Worm (Caenorhabditis elegans) whole organism, L1 larva: ENCODE results near the gene lron-3.

Experiments
- aly-2 ChIP-seq: fragments of 150-350 bp; optimal IDR thresholded peaks from 2 replicates; lab custom pipeline; 2014; ENCODE audit warnings: missing biosample characterization, missing genetic modification characterization
- ces-1 ChIP-seq: fragments of 150-350 bp; optimal IDR thresholded peaks from 2 replicates; lab custom pipeline; 2014; ENCODE audit warnings: missing biosample characterization, missing genetic modification reagents, missing genetic modification characterization
- fkh-8 ChIP-seq: sonication (generic microtip); optimal IDR thresholded peaks from 2 replicates; lab custom pipeline; 2016; ENCODE audit warnings: mild to moderate bottlenecking, missing genetic modification characterization, missing compliant biosample characterization
- grh-1 ChIP-seq: fragments of 200-800 bp; sonication (Bioruptor generic); IDR thresholded peaks from 2 replicates; pipeline ENCODE4 v1.3.6; 2022; ENCODE audit warnings: missing genetic modification reagents, missing genetic modification characterization, missing compliant biosample characterization
- nhr-76 ChIP-seq: sonication (generic microtip); optimal IDR thresholded peaks from 2 replicates; lab custom pipeline; 2017; ENCODE audit warnings: missing biosample characterization, missing genetic modification characterization
- nhr-77 ChIP-seq: fragments of 150-350 bp; optimal IDR thresholded peaks from 2 replicates; lab custom pipeline; 2014; ENCODE audit warnings: missing biosample characterization, missing genetic modification characterization
- snpc-4 ChIP-seq: fragments of 150-350 bp; optimal IDR thresholded peaks from 2 replicates; lab custom pipeline; 2014; ENCODE audit warnings: missing biosample characterization, missing genetic modification characterization

DNA sequence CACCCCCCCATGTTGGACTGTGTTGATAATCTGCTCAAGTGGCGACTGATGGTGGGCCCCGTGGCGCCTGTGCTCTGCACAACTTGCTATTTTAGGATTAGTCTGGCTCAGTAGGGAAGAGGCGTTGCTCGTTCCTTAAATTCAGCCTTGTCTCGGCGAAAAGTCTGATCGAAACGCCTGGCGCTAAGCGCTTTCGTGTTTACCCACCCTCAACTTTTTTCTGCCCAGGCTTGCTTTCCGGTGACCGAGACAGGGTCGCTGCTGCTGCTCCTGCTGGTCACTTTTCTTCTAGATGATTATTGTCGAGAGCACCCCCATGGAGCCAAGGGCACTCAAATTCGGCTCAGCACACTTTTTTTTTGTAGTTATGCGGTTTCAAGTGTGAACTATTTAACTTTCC lies 43.2 kb downstream of the lron-3 start:
- TF ChIP-seq nhr-77 (tag; lab: Kevin White, UChicago) (no peak), fkh-8 (no peak), aly-2 (tag; lab: Kevin White, UChicago) (no peak), nhr-76 (tag; lab: Kevin White, UChicago) (no peak), snpc-4 (no peak), ces-1 (no peak), grh-1 (GFP tag; lab: Robert Waterston, UW) (no peak)
